Worm (Caenorhabditis elegans): Measurements from ENCODE around the gene K02B2.6.

The K02B2.6 gene

DNA sequence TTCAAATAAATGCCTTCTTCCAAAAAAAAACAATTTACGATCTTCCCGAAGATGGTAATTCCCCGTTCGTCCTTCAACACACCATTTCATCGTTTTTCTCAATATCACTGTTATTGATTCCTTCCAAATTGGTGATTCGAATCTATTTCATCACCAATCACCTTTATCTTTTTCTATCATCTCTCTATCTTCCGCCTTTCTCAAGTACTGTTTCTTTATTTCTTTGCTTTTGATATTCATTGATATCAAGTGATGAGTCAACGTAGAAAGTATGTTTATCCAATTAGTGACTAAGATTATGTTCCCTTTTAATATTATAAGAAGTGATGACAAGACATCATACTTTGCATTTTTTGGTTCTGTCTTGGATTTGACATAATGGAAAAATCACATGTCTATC lies 37.8 kb downstream of the K02B2.6 start:
- TF ChIP-seq fkh-2 (tag; optimal IDR thresholded peaks at IDR 0.05) = no peak

DNA sequence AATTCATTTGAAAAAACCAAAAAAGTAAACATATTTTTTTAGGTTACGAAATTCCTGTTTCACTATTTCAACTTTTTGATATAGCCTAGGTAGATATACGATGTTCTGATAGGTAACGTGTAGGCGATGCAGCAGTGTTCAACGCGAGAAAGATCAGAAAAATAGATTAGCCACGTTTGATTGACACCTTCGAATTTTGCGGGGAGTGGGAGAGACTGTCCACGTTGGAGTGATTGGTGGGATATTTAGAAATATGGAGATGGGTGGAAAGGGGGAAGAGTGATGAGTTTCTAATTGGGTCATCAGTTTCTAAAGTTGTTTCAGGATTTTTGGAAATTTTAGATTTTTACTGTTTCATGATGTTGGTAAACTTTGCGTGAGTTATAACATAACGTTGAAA lies 39.0 kb downstream of the K02B2.6 start:
- TF ChIP-seq elt-2 (tag; optimal IDR thresholded peaks at IDR 0.05) (no peak), unc-62 (GFP tag; optimal IDR thresholded peaks at IDR 0.05) (peak; percentile 5)

DNA sequence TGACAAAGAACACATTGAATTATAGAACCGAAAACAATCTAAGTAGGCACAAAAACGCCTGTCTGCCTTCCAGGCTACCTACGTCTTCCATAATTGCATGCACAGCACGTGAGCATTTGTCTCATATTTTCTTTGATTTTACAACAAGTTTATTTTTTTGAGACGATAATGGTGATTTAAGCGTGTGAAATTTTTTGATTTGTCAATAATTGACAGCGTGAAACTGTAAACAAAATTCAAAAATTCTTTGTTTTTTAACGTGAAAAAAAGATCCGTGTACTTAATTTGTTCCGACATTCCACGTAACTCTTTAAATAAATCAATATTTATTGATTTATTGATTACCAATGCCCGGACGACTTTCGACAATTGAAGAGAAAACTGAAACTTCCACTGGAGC lies 45.0 kb downstream of the K02B2.6 start, which contains the start of gene dhhc-13:
Gene dhhc-13 (plus strand): TSS at position 301 of the 400 bp plus-strand sequence.
- no peak for TF ChIP-seq mdl-1 (tag; optimal IDR thresholded peaks at IDR 0.05)
- TF ChIP-seq jun-1 (tag; optimal IDR thresholded peaks at IDR 0.05) = no peak
- TF ChIP-seq sea-2 (GFP tag; optimal IDR thresholded peaks at IDR 0.05) = no peak
- TF ChIP-seq hmg-11 (tag; optimal IDR thresholded peaks at IDR 0.05) = no peak
- no peak for TF ChIP-seq ama-1 (optimal IDR thresholded peaks at IDR 0.05)
- no peak for TF ChIP-seq egl-27 (tag; optimal IDR thresholded peaks at IDR 0.05)
- no peak for TF ChIP-seq aly-2 (tag; optimal IDR thresholded peaks at IDR 0.05)
- no peak for TF ChIP-seq nhr-237 (tag; optimal IDR thresholded peaks at IDR 0.05)
- no peak for TF ChIP-seq pha-4 (tag; optimal IDR thresholded peaks at IDR 0.05)
- TF ChIP-seq nfya-1 (tag; optimal IDR thresholded peaks at IDR 0.05; ENCODE audit: insufficient read depth) = no peak
- no peak for TF ChIP-seq nhr-76 (tag; optimal IDR thresholded peaks at IDR 0.05)
- no peak for TF ChIP-seq ceh-9 (tag; optimal IDR thresholded peaks at IDR 0.05)
- no peak for TF ChIP-seq nhr-77 (tag; optimal IDR thresholded peaks at IDR 0.05)
- TF ChIP-seq nhr-25 (tag; optimal IDR thresholded peaks at IDR 0.05) = no peak
- TF ChIP-seq zag-1 (tag; optimal IDR thresholded peaks at IDR 0.05) = no peak
- no peak for TF ChIP-seq elt-2 (tag; optimal IDR thresholded peaks at IDR 0.05)
- TF ChIP-seq lin-39 (tag; optimal IDR thresholded peaks at IDR 0.05) = no peak
- TF ChIP-seq elt-3 (tag; optimal IDR thresholded peaks at IDR 0.05) = no peak

DNA sequence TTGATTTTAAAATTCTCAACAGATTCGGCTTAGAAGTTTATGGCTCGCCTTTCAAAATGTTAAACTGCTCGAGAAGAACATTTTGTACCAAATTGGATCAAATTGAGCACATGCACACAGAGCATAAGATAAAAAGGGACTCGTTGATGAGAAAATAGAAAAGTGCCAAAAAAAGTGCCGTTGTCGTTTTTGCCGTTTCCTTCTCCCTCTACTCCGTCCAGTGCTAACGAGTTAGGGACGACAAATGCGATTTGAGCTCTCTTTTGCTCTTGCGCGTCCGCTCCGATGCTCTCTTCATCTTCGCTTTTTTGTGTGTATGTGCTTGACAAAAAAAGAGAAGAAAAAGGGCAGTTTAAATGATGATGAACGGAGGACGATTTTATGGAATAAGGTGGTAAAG lies 46.9 kb downstream of the K02B2.6 start:
- peak; percentile 88 for TF ChIP-seq fkh-10 (GFP tag; optimal IDR thresholded peaks at IDR 0.05)
- no peak for TF ChIP-seq ama-1 (optimal IDR thresholded peaks at IDR 0.05)

All from whole organism, L3 larva.